Worm (Caenorhabditis elegans): ENCODE measurements around the gene srd-59.

- no peak for TF ChIP-seq W03F9.2 (tag; optimal IDR thresholded peaks at IDR 0.05)
- TF ChIP-seq him-1 (tag; optimal IDR thresholded peaks at IDR 0.05), result no peak
Observed at ce11 chrII:7174843-7175242, 30.6 kb upstream of the srd-59 start, which contains the start of gene glc-4.

All from whole organism, L4/young adult.